Fruit fly (Drosophila melanogaster): ENCODE results near the gene trol.

The trol gene

DNA sequence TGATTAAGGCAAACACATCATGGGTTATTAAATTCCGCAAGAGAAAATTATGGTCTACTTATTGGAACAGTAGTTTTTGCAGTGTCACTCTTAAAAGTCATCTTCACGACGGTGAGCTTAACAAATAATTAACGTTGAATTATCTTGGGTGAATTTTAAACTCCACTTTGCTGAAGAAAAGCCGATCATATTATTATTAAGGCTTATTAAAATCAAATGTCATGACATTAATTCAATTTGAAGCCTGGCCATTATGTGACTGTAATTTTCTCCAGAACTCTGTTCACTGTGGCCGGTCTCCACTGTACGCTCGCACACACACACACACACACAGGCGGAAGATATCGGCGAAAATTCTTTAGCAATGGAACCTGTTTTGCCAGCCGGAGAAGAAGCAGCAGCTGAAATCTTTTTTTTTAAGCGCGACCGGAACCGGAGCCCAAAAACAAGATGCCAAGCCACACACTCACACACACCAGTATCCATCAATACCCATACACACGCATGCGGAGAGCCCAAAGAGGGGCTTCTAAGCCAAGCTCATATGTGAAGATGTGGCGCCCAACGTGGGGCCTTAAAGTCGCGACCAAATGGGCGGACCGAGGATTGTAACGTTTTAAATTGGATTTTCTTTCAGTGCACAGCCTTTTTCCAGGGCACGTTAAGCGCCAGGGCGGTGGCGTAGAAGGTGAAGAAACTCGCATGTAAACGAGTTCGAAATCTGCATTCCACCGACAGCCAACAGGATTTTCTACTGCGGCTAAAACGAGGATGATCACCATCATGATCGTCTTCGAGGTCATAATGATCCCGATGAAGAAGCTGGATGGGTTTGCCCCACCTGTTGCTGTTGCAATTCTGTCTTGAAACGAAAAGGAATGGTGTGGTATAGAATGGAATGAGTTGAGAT, 89.6 kb downstream of the trol start (continued):
- TF ChIP-seq tx (GFP tag; optimal IDR thresholded peaks at IDR 0.05) (no peak), sd (tag; optimal IDR thresholded peaks at IDR 0.05) (peak; percentile 42), CG6175 (GFP tag; IDR thresholded peaks at IDR 0.05) (no peak), ham (GFP tag; IDR thresholded peaks at IDR 0.05) (no peak), gt (GFP tag; IDR thresholded peaks at IDR 0.05) (0 out of 2 replicates have a peak, but pooled peaks have one; percentile 27), CG17361 (GFP tag; IDR thresholded peaks at IDR 0.05) (peak; percentile 73; the same call in 2 of the 3 replicates), Camta (GFP tag; optimal IDR thresholded peaks at IDR 0.05) (no peak), bsh (GFP tag; optimal IDR thresholded peaks at IDR 0.05) (peak in 1 of 2 experiments; percentile 52), grau (tag; optimal IDR thresholded peaks at IDR 0.05) (peak; percentile 80), cg (GFP tag; optimal IDR thresholded peaks at IDR 0.05) (peak; percentile 37), CG14441 (GFP tag; IDR thresholded peaks at IDR 0.05) (no peak), Ets65A (GFP tag) (peak; percentile 57)

- TF ChIP-seq CG15601 (tag; optimal IDR thresholded peaks at IDR 0.05) (no peak), tio (GFP tag; optimal IDR thresholded peaks at IDR 0.05) (no peak), CG31365 (tag; optimal IDR thresholded peaks at IDR 0.05) (no peak), CG4707 (GFP tag; optimal IDR thresholded peaks at IDR 0.05) (no peak), D (optimal IDR thresholded peaks at IDR 0.05) (peak; percentile 39), D (GFP tag; optimal IDR thresholded peaks at IDR 0.05) (no peak), pho (GFP tag; optimal IDR thresholded peaks at IDR 0.05) (no peak), CG7963 (GFP tag; IDR thresholded peaks at IDR 0.05; ENCODE audit: partially characterized antibody) (no peak), Ets65A (GFP tag) (peak; percentile 66), CG13287 (GFP tag; IDR thresholded peaks at IDR 0.05; ENCODE audit: partially characterized antibody) (no peak), sens (GFP tag) (peak; percentile 34), CG11504 (tag; optimal IDR thresholded peaks at IDR 0.05) (peak; percentile 97), CG10274 (GFP tag; optimal IDR thresholded peaks at IDR 0.05) (no peak), HLH4C (GFP tag; IDR thresholded peaks at IDR 0.05; ENCODE audit: partially characterized antibody) (no peak), Asciz (GFP tag; optimal IDR thresholded peaks at IDR 0.05) (no peak)
These were observed 91.5 kb downstream of the trol start for dm6 chrX:2453772-2454171.

dm6 chrX:2452734-2453133, 92.5 kb downstream of the trol start:
- TF ChIP-seq inv (GFP tag; IDR thresholded peaks at IDR 0.05; ENCODE audit: partially characterized antibody) (no peak), trh (GFP tag; optimal IDR thresholded peaks at IDR 0.05) (no peak), Mes4 (GFP tag; optimal IDR thresholded peaks at IDR 0.05) (no peak), bsh (GFP tag; optimal IDR thresholded peaks at IDR 0.05) (peak in 1 of 2 experiments; percentile 56), CG15011 (GFP tag; optimal IDR thresholded peaks at IDR 0.05) (no peak), HLHmδ (GFP tag; optimal IDR thresholded peaks at IDR 0.05) (no peak), Spps (tag; optimal IDR thresholded peaks at IDR 0.05) (no peak), CG10209 (GFP tag; optimal IDR thresholded peaks at IDR 0.05) (no peak)

DNA sequence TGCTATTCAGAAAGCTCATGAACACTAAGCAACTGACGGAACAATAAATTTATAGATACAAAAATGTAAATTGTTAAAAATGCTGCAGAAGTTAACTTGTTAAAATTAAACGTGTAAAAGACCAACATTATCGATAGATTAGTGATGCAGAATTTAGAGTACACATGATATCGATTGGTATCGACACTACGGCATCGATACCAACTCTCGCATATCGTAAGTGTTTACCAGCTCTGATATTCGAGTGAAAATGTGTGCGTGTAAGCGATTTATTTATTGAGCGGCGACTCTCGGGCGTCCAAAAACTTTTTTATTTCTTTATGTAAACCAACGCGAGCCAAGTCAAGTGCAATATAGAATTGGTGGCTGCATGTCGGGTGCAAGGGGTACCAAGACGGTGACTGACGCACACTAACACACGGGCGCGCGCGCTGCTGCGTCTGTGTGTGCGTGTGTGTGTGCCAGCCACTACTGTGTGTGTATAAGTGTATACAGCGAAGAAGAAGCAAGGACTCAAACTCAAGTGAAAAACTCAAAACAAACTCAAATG, 97.4 kb downstream of the trol start, which contains the start of gene z:
z (plus strand) TSS at position 20 of the 550 bp plus-strand sequence.
- TF ChIP-seq Xbp1 (GFP tag; optimal IDR thresholded peaks at IDR 0.05) = peak; percentile 1
- TF ChIP-seq CG16863 (GFP tag; optimal IDR thresholded peaks at IDR 0.05) = peak; percentile 52
- peak; percentile 33 for TF ChIP-seq dm (GFP tag; optimal IDR thresholded peaks at IDR 0.05)
- TF ChIP-seq cg (GFP tag; optimal IDR thresholded peaks at IDR 0.05) = peak; percentile 99
- no peak for TF ChIP-seq CG32772 (GFP tag; IDR thresholded peaks at IDR 0.05)
- peak; percentile 92 for TF ChIP-seq Dll (GFP tag; IDR thresholded peaks at IDR 0.05; ENCODE audit: partially characterized antibody)
- peak; percentile 21 for TF ChIP-seq gro (GFP tag; optimal IDR thresholded peaks at IDR 0.05)
- TF ChIP-seq Rfx (GFP tag; IDR thresholded peaks at IDR 0.05) = 0 out of 2 replicates have a peak, but pooled peaks have one; percentile 28
- peak; percentile 90 for TF ChIP-seq CG6791 (GFP tag; IDR thresholded peaks at IDR 0.05; ENCODE audit: partially characterized antibody)
- TF ChIP-seq Hr39 (optimal IDR thresholded peaks at IDR 0.05) = peak; percentile 92
- no peak for TF ChIP-seq ara (GFP tag; IDR thresholded peaks at IDR 0.05)
- TF ChIP-seq unc-4 (GFP tag; IDR thresholded peaks at IDR 0.05; ENCODE audit: partially characterized antibody) = peak; percentile 90
- TF ChIP-seq Bgb (GFP tag; IDR thresholded peaks at IDR 0.05; ENCODE audit: partially characterized antibody) = peak; percentile 93
- TF ChIP-seq CG13287 (GFP tag; IDR thresholded peaks at IDR 0.05; ENCODE audit: partially characterized antibody) = peak; percentile 89
